Fruit fly (Drosophila melanogaster) whole organism, embryonic: ENCODE data around the gene CG10694.
A peak's percentile ranks its signal among the peaks of the same experiment; 100 is the strongest.

Experiments
- Asciz ChIP-seq: fragments of 200-800 bp; sonication (Bioruptor generic); optimal IDR thresholded peaks from 2 replicates; lab custom pipeline; 2017; ENCODE audit warnings: missing biosample characterization, mild to moderate bottlenecking, missing genetic modification characterization, missing genetic modification reagents
- Bteb2 ChIP-seq: fragments of 200-800 bp; sonication (Bioruptor generic); optimal IDR thresholded peaks from 2 replicates; lab custom pipeline; 2016; ENCODE audit warnings: missing biosample characterization, missing genetic modification characterization
- C15 ChIP-seq: fragments of 200-800 bp; sonication (Bioruptor generic); IDR thresholded peaks from 3 replicates; pipeline ENCODE4 v1.3.6; 2022; ENCODE audit warnings: missing biosample characterization, missing genetic modification characterization
- CG1024 ChIP-seq: fragments of 200-800 bp; sonication (Bioruptor generic); IDR thresholded peaks from 2 replicates; pipeline ENCODE4 v1.3.6; 2022; ENCODE audit warnings: missing biosample characterization, missing genetic modification characterization
- CG10654 ChIP-seq: fragments of 200-800 bp; sonication (Bioruptor generic); optimal IDR thresholded peaks from 2 replicates; lab custom pipeline; 2016; ENCODE audit warnings: missing biosample characterization, missing genetic modification characterization
- CG10959 ChIP-seq: fragments of 200-800 bp; sonication (Bioruptor generic); IDR thresholded peaks from 2 replicates; pipeline ENCODE4 v1.3.6; 2022; ENCODE audit warnings: missing biosample characterization, missing genetic modification characterization
- CG11093 ChIP-seq: fragments of 200-800 bp; sonication (Bioruptor generic); IDR thresholded peaks from 3 replicates; pipeline ENCODE4 v1.3.6; 2022; ENCODE audit warnings: missing biosample characterization, missing genetic modification characterization
- CG11696 ChIP-seq: fragments of 200-800 bp; sonication (Bioruptor generic); IDR thresholded peaks from 2 replicates; pipeline ENCODE4 v1.3.6; 2022; ENCODE audit warnings: missing biosample characterization, missing genetic modification characterization
- CG12744 ChIP-seq: fragments of 200-800 bp; sonication (Bioruptor generic); optimal IDR thresholded peaks from 2 replicates; lab custom pipeline; 2016; ENCODE audit warnings: missing biosample characterization, missing genetic modification characterization
- CG13624 ChIP-seq: fragments of 200-800 bp; sonication (Bioruptor generic); optimal IDR thresholded peaks from 2 replicates; lab custom pipeline; 2016; ENCODE audit warnings: missing biosample characterization, missing genetic modification characterization
- CG15011 ChIP-seq: fragments of 200-800 bp; sonication (Bioruptor generic); optimal IDR thresholded peaks from 3 replicates; lab custom pipeline; 2018; ENCODE audit warnings: missing biosample characterization, mild to moderate bottlenecking, missing genetic modification characterization
- CG15601 ChIP-seq: fragments of 200-800 bp; sonication (Bioruptor generic); optimal IDR thresholded peaks from 3 replicates; lab custom pipeline; 2019; ENCODE audit warnings: missing biosample characterization, mild to moderate bottlenecking, missing genetic modification characterization, moderate library complexity
- CG2116 ChIP-seq: fragments of 200-800 bp; sonication (Bioruptor generic); optimal IDR thresholded peaks from 3 replicates; lab custom pipeline; 2018; ENCODE audit warnings: missing biosample characterization, mild to moderate bottlenecking, missing genetic modification characterization
- CG30020 ChIP-seq: fragments of 200-800 bp; optimal IDR thresholded peaks from 2 replicates; lab custom pipeline; 2019; ENCODE audit warnings: missing biosample characterization, mild to moderate bottlenecking, missing genetic modification characterization, moderate library complexity
- CG31224 ChIP-seq: fragments of 200-800 bp; sonication (Bioruptor generic); IDR thresholded peaks from 2 replicates; pipeline ENCODE4 v1.3.6; 2022; ENCODE audit warnings: missing biosample characterization, missing genetic modification characterization
- CG42726 ChIP-seq: fragments of 200-800 bp; sonication (Bioruptor generic); IDR thresholded peaks from 2 replicates; pipeline ENCODE4 v1.3.6; 2022; ENCODE audit warnings: missing biosample characterization, missing genetic modification characterization; ENCODE audit not compliant: partially characterized antibody
- CG43689 ChIP-seq: fragments of 200-800 bp; sonication (Bioruptor generic); IDR thresholded peaks from 2 replicates; pipeline ENCODE4 v1.3.6; 2022; ENCODE audit warnings: missing biosample characterization, missing genetic modification characterization
- CG7271 ChIP-seq: fragments of 200-800 bp; sonication (Bioruptor generic); optimal IDR thresholded peaks from 2 replicates; lab custom pipeline; 2018; ENCODE audit warnings: missing biosample characterization, mild to moderate bottlenecking, missing genetic modification characterization, moderate library complexity
- CG7786 ChIP-seq: fragments of 200-800 bp; sonication (Bioruptor generic); optimal IDR thresholded peaks from 2 replicates; lab custom pipeline; 2016; ENCODE audit warnings: missing biosample characterization, missing genetic modification characterization
- CG7987 ChIP-seq: fragments of 200-800 bp; sonication (Bioruptor generic); optimal IDR thresholded peaks from 2 replicates; lab custom pipeline; 2018; ENCODE audit warnings: missing biosample characterization, mild to moderate bottlenecking, missing genetic modification characterization, moderate library complexity
- CG9437 ChIP-seq: fragments of 200-800 bp; sonication (Bioruptor generic); optimal IDR thresholded peaks from 2 replicates; lab custom pipeline; 2018; ENCODE audit warnings: missing biosample characterization, mild to moderate bottlenecking, missing genetic modification characterization
- CG9727 ChIP-seq: fragments of 200-800 bp; sonication (Bioruptor generic); optimal IDR thresholded peaks from 3 replicates; lab custom pipeline; 2017; ENCODE audit warnings: missing biosample characterization, mild to moderate bottlenecking, missing genetic modification characterization
- HLH4C ChIP-seq: fragments of 200-800 bp; sonication (Bioruptor generic); IDR thresholded peaks from 3 replicates; pipeline ENCODE4 v1.3.6; 2022; ENCODE audit warnings: missing biosample characterization, missing genetic modification characterization; ENCODE audit not compliant: partially characterized antibody
- Hsf ChIP-seq: fragments of 200-800 bp; sonication (Bioruptor generic); optimal IDR thresholded peaks from 3 replicates; lab custom pipeline; 2016; ENCODE audit warnings: missing biosample characterization, missing genetic modification characterization
- Lhr ChIP-seq: fragments of 200-800 bp; sonication (Bioruptor generic); optimal IDR thresholded peaks from 3 replicates; lab custom pipeline; 2017; ENCODE audit warnings: mild to moderate bottlenecking, missing biosample characterization, missing genetic modification reagents, missing genetic modification characterization
- NC2α ChIP-seq: fragments of 200-800 bp; sonication (Bioruptor generic); optimal IDR thresholded peaks from 2 replicates; lab custom pipeline; 2016; ENCODE audit warnings: missing biosample characterization, missing genetic modification characterization
- Pdp1 ChIP-seq, 2 experiments: fragments of 200-800 bp; sonication (Bioruptor generic); optimal IDR thresholded peaks; 3 replicates each; lab custom pipeline; 2016; ENCODE audit warnings: missing biosample characterization in 2 of 2, missing genetic modification characterization in 2 of 2, mild to moderate bottlenecking in 1 of 2, moderate library complexity in 1 of 2
- Stat92E ChIP-seq, 3 experiments: fragments of >200 bp in 2 of 3; fragments of 200-800 bp in 1 of 3; sonication (Bioruptor generic) in 1 of 3; optimal IDR thresholded peaks; 2 replicates each; lab custom pipeline; 2017 to 2019; ENCODE audit warnings: missing biosample characterization in 3 of 3, missing genetic modification characterization in 3 of 3, mild to moderate bottlenecking in 1 of 3, moderate library complexity in 1 of 3
- abd-A ChIP-seq: fragments of 200-800 bp; sonication (Bioruptor generic); optimal IDR thresholded peaks from 3 replicates; lab custom pipeline; 2019; ENCODE audit warnings: missing biosample characterization, mild to moderate bottlenecking, missing genetic modification characterization, moderate library complexity
- az2 ChIP-seq: fragments of 200-800 bp; sonication (Bioruptor generic); optimal IDR thresholded peaks from 3 replicates; lab custom pipeline; 2016; ENCODE audit warnings: missing biosample characterization, missing genetic modification characterization
- bsh ChIP-seq, 2 experiments: fragments of 200-800 bp; sonication (Bioruptor generic); optimal IDR thresholded peaks; 2 replicates each; lab custom pipeline; 2017 to 2018; ENCODE audit warnings: mild to moderate bottlenecking in 2 of 2, missing biosample characterization in 2 of 2, missing genetic modification characterization in 2 of 2, moderate library complexity in 1 of 2
- ci ChIP-seq: fragments of 200-800 bp; sonication (Bioruptor generic); IDR thresholded peaks from 3 replicates; pipeline ENCODE4 v1.3.6; 2022; ENCODE audit warnings: missing biosample characterization, missing genetic modification characterization
- esg ChIP-seq: fragments of 200-800 bp; sonication (Bioruptor generic); conservative IDR thresholded peaks from 2 replicates; pipeline ENCODE4 v1.3.6; 2022; ENCODE audit warnings: missing biosample characterization, missing genetic modification characterization
- gce ChIP-seq: fragments of 200-800 bp; sonication (Bioruptor generic); IDR thresholded peaks from 3 replicates; pipeline ENCODE4 v1.3.6; 2022; ENCODE audit warnings: missing biosample characterization, missing genetic modification characterization
- hbn ChIP-seq: fragments of 200-800 bp; sonication (Bioruptor generic); IDR thresholded peaks from 2 replicates; pipeline ENCODE4 v1.3.6; 2022; ENCODE audit warnings: missing biosample characterization, missing genetic modification characterization; ENCODE audit not compliant: partially characterized antibody
- kay ChIP-seq: fragments of 200-800 bp; sonication (Bioruptor generic); optimal IDR thresholded peaks from 2 replicates; lab custom pipeline; 2016; ENCODE audit warnings: missing biosample characterization, missing genetic modification characterization
- lola ChIP-seq, 3 experiments: fragments of >200 bp in 2 of 3; fragments of 200-800 bp in 1 of 3; sonication (Bioruptor generic) in 1 of 3; optimal IDR thresholded peaks; 2 replicates each; lab custom pipeline; 2017 to 2019; ENCODE audit warnings: missing biosample characterization in 3 of 3, missing genetic modification characterization in 3 of 3, mild to moderate bottlenecking in 1 of 3, moderate library complexity in 1 of 3
- lov ChIP-seq, 2 experiments: fragments of 200-800 bp in 1 of 2; fragments of >200 bp in 1 of 2; sonication (Bioruptor generic) in 1 of 2; IDR thresholded peaks in 1 of 2; optimal IDR thresholded peaks in 1 of 2; 2 replicates in 1 of 2; 3 replicates in 1 of 2; pipeline versions ENCODE4 v1.3.6 to Lab custom; 2017 to 2022; ENCODE audit warnings: missing biosample characterization in 1 of 2, missing genetic modification characterization in 1 of 2
- luna ChIP-seq: fragments of 200-800 bp; sonication (Bioruptor generic); optimal IDR thresholded peaks from 2 replicates; lab custom pipeline; 2016; ENCODE audit warnings: missing biosample characterization, missing genetic modification characterization
- nerfin-2 ChIP-seq: fragments of 200-800 bp; sonication (Bioruptor generic); IDR thresholded peaks from 2 replicates; pipeline ENCODE4 v1.3.6; 2022; ENCODE audit warnings: missing biosample characterization, missing genetic modification characterization; ENCODE audit not compliant: partially characterized antibody
- p53 ChIP-seq: fragments of 200-800 bp; sonication (Bioruptor generic); optimal IDR thresholded peaks from 2 replicates; lab custom pipeline; 2016; ENCODE audit warnings: missing biosample characterization, missing genetic modification characterization
- repo ChIP-seq: fragments of 200-800 bp; sonication (Bioruptor generic); optimal IDR thresholded peaks from 2 replicates; lab custom pipeline; 2016; ENCODE audit warnings: missing biosample characterization, missing genetic modification characterization
- schlank ChIP-seq: fragments of 200-800 bp; sonication (Bioruptor generic); optimal IDR thresholded peaks from 2 replicates; lab custom pipeline; 2018; ENCODE audit warnings: missing biosample characterization, mild to moderate bottlenecking, missing genetic modification characterization
- tll ChIP-seq, 2 experiments: fragments of 200-800 bp in 1 of 2; fragments of >200 bp in 1 of 2; sonication (Bioruptor generic) in 1 of 2; optimal IDR thresholded peaks; 2 replicates each; lab custom pipeline; 2017 to 2019; ENCODE audit warnings: missing biosample characterization in 2 of 2, missing genetic modification characterization in 2 of 2, mild to moderate bottlenecking in 1 of 2, moderate library complexity in 1 of 2
- tna ChIP-seq: fragments of 200-800 bp; sonication (Bioruptor generic); IDR thresholded peaks from 2 replicates; pipeline ENCODE4 v1.3.6; 2022; ENCODE audit warnings: missing biosample characterization, missing genetic modification characterization; ENCODE audit not compliant: partially characterized antibody
- zf30C ChIP-seq: fragments of 200-800 bp; sonication (Bioruptor generic); optimal IDR thresholded peaks from 3 replicates; lab custom pipeline; 2018; ENCODE audit warnings: missing biosample characterization, mild to moderate bottlenecking, missing genetic modification characterization

The CG10694 gene

DNA sequence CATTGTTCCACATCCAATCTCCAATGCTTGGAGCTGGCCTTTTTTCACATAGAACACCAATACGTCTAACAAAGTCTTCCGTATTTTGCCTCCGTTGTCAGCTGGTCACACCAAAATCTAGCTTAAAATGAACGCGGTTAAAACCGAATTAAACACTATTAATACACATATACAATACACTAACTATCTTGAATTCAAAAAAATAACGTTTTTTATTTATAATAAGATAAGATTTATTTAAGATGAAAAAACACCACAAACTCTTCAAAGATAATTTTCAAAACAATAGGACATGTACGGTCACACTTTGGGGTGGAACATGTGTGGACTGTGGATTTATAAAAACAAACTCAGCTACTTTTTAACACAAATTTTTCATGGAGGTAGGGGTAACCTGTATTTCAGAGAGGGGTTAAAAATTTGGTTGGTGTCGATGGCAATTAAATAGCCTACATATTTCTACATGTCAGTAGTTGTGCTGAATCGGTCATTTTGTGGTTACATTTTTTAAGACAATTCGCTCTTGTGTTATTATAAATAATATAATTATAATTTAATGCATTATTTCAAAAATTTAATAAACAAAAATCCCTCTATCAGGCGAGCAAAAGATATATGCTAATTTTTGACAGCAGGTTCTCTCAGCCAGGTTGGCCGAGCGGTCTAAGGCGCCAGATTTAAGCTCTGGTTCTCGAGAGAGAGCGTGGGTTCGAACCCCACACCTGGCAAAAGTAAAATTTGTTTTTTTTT, 5.3 kb downstream of the CG10694 start, which contains the start of gene CG13605 (continued):
- TF ChIP-seq HLH4C (GFP tag; lab: Robert Waterston, UW): 0 out of 3 replicates have a peak, but pooled peaks have one; percentile 33
- peak; percentile 47 to 48 for TF ChIP-seq Pdp1 (GFP tag; optimal IDR thresholded peaks at IDR 0.05; lab: Kevin White, UChicago)
- TF ChIP-seq luna (GFP tag; lab: Kevin White, UChicago): no peak
- peak; percentile 57 for TF ChIP-seq CG10654
- no peak; the same call in 1 of the 2 replicates for TF ChIP-seq CG11696 (GFP tag; lab: Robert Waterston, UW)
- peak; percentile 48 for TF ChIP-seq CG30020 (tag; lab: Kevin White, UChicago)
- peak; percentile 55 for TF ChIP-seq CG7987 (GFP tag; lab: Kevin White, UChicago)
- no peak for TF ChIP-seq CG11093
- peak; percentile 45 for TF ChIP-seq Lhr (GFP tag; lab: Kevin White, UChicago)
- no peak for TF ChIP-seq esg
- peak in 1 of 3 experiments; percentile 64 for TF ChIP-seq Stat92E (GFP tag; optimal IDR thresholded peaks at IDR 0.05; lab: Kevin White, UChicago)
- no peak for TF ChIP-seq zf30C (GFP tag; lab: Kevin White, UChicago)
- peak; percentile 48 for TF ChIP-seq kay
- TF ChIP-seq CG1024: peak; percentile 12; the same call in 1 of the 2 replicates
- peak in 1 of 3 experiments; percentile 43 for TF ChIP-seq lola (GFP tag; optimal IDR thresholded peaks at IDR 0.05; lab: Kevin White, UChicago)
- TF ChIP-seq CG10959 (GFP tag; lab: Robert Waterston, UW): no peak
- TF ChIP-seq NC2α (GFP tag; lab: Kevin White, UChicago): no peak
- TF ChIP-seq schlank (tag; lab: Kevin White, UChicago): peak; percentile 55
- peak; percentile 62 for TF ChIP-seq abd-A (tag; lab: Kevin White, UChicago)
- TF ChIP-seq tna (GFP tag; lab: Robert Waterston, UW): peak; percentile 28; the same call in 1 of the 2 replicates
- no peak for TF ChIP-seq nerfin-2
- TF ChIP-seq CG31224 (GFP tag; lab: Robert Waterston, UW): peak; percentile 66
- peak; percentile 54 for TF ChIP-seq Hsf (GFP tag; lab: Kevin White, UChicago)
- TF ChIP-seq CG12744: peak; percentile 35
- TF ChIP-seq Asciz (GFP tag; lab: Kevin White, UChicago): peak; percentile 71
- TF ChIP-seq gce (GFP tag; lab: Robert Waterston, UW): peak; percentile 54; the same call in 1 of the 3 replicates
- 0 out of 2 replicates have a peak, but pooled peaks have one; percentile 16 for TF ChIP-seq CG43689
- peak; percentile 54 for TF ChIP-seq CG2116 (GFP tag; lab: Kevin White, UChicago)
- no peak for TF ChIP-seq p53 (GFP tag; lab: Kevin White, UChicago)
- TF ChIP-seq CG9437: peak; percentile 23
- peak; percentile 75 for TF ChIP-seq az2 (GFP tag; lab: Kevin White, UChicago)
- TF ChIP-seq CG13624 (GFP tag; lab: Kevin White, UChicago): peak; percentile 55
- peak; percentile 80 for TF ChIP-seq ci (GFP tag; lab: Robert Waterston, UW)
- peak; percentile 39 for TF ChIP-seq Bteb2 (GFP tag; lab: Kevin White, UChicago)
- no peak for TF ChIP-seq tll (GFP tag; optimal IDR thresholded peaks at IDR 0.05; lab: Kevin White, UChicago)
- TF ChIP-seq hbn (GFP tag; lab: Robert Waterston, UW): no peak
- peak; percentile 71 for TF ChIP-seq CG9727 (GFP tag; lab: Kevin White, UChicago)
- peak; percentile 25 to 72 for TF ChIP-seq bsh (GFP tag; optimal IDR thresholded peaks at IDR 0.05; lab: Kevin White, UChicago)
- TF ChIP-seq CG7786: peak; percentile 54
- TF ChIP-seq CG7271 (tag; lab: Kevin White, UChicago): no peak
- peak; percentile 36 for TF ChIP-seq repo
- TF ChIP-seq CG15601 (tag; lab: Kevin White, UChicago): peak; percentile 61
- TF ChIP-seq lov (optimal IDR thresholded peaks at IDR 0.05; lab: Kevin White, UChicago): no peak
- TF ChIP-seq lov (GFP tag; IDR thresholded peaks at IDR 0.05; lab: Robert Waterston, UW): 0 out of 3 replicates have a peak, but pooled peaks have one; percentile 73
- peak; percentile 60 for TF ChIP-seq CG15011 (GFP tag; lab: Kevin White, UChicago)
- peak; percentile 78 for TF ChIP-seq CG42726
- TF ChIP-seq C15 (GFP tag; lab: Robert Waterston, UW): peak; percentile 44; the same call in 1 of the 3 replicates
